Fruit fly (Drosophila melanogaster) whole organism, embryonic: ENCODE measurements around the gene CG14803.

Source experiments
- BEAF-32 ChIP-seq: fragments of 200-800 bp; sonication (Bioruptor generic); optimal IDR thresholded peaks from 3 replicates; lab custom pipeline; 2017; ENCODE audit warnings: missing biosample characterization, missing genetic modification characterization, mild to moderate bottlenecking, moderate library complexity, missing genetic modification reagents
- CG11247 ChIP-seq: fragments of 200-800 bp; sonication (Bioruptor generic); IDR thresholded peaks from 2 replicates; pipeline ENCODE4 v1.3.6; 2022; ENCODE audit warnings: missing biosample characterization, missing genetic modification characterization
- CG11560 ChIP-seq: fragments of 200-800 bp; sonication (Bioruptor generic); IDR thresholded peaks from 3 replicates; pipeline ENCODE4 v1.3.6; 2022; ENCODE audit warnings: missing biosample characterization, missing genetic modification characterization
- CG12219 ChIP-seq: fragments of 200-800 bp; sonication (Bioruptor generic); optimal IDR thresholded peaks from 3 replicates; lab custom pipeline; 2018; ENCODE audit warnings: missing biosample characterization, mild to moderate bottlenecking, missing genetic modification characterization
- CG13424 ChIP-seq: fragments of 200-800 bp; sonication (Bioruptor generic); optimal IDR thresholded peaks from 2 replicates; lab custom pipeline; 2019; ENCODE audit warnings: missing biosample characterization, mild to moderate bottlenecking, missing genetic modification characterization, moderate library complexity
- CG14014 ChIP-seq: fragments of 200-800 bp; sonication (Bioruptor generic); IDR thresholded peaks from 2 replicates; pipeline ENCODE4 v1.3.6; 2022; ENCODE audit warnings: missing biosample characterization, missing genetic modification characterization
- CG15514 ChIP-seq: fragments of 200-800 bp; sonication (Bioruptor generic); optimal IDR thresholded peaks from 3 replicates; lab custom pipeline; 2017; ENCODE audit warnings: missing biosample characterization, missing genetic modification characterization, mild to moderate bottlenecking, moderate library complexity, missing genetic modification reagents
- CG1603 ChIP-seq: fragments of 200-800 bp; sonication (Bioruptor generic); optimal IDR thresholded peaks from 2 replicates; lab custom pipeline; 2019; ENCODE audit warnings: missing biosample characterization, mild to moderate bottlenecking, missing genetic modification characterization, moderate library complexity
- CG1647 ChIP-seq: fragments of 200-800 bp; sonication (Bioruptor generic); optimal IDR thresholded peaks from 3 replicates; lab custom pipeline; 2016; ENCODE audit warnings: missing biosample characterization, missing genetic modification characterization
- CG17385 ChIP-seq: fragments of 200-800 bp; sonication (Bioruptor generic); optimal IDR thresholded peaks from 3 replicates; lab custom pipeline; 2018; ENCODE audit warnings: missing biosample characterization, mild to moderate bottlenecking, missing genetic modification characterization
- CG17612 ChIP-seq: fragments of 200-800 bp; sonication (Bioruptor generic); IDR thresholded peaks from 2 replicates; pipeline ENCODE4 v1.3.6; 2022; ENCODE audit warnings: missing biosample characterization, missing genetic modification characterization
- CG18011 ChIP-seq: fragments of 200-800 bp; sonication (Bioruptor generic); optimal IDR thresholded peaks from 2 replicates; lab custom pipeline; 2017; ENCODE audit warnings: missing biosample characterization, missing genetic modification characterization, mild to moderate bottlenecking, moderate library complexity, missing genotype
- CG30020 ChIP-seq: fragments of 200-800 bp; optimal IDR thresholded peaks from 2 replicates; lab custom pipeline; 2019; ENCODE audit warnings: missing biosample characterization, mild to moderate bottlenecking, missing genetic modification characterization, moderate library complexity
- CG30403 ChIP-seq: fragments of 200-800 bp; sonication (Bioruptor generic); optimal IDR thresholded peaks from 3 replicates; lab custom pipeline; 2016; ENCODE audit warnings: missing biosample characterization, missing genetic modification characterization
- CG33557 ChIP-seq: fragments of 200-800 bp; sonication (Bioruptor generic); optimal IDR thresholded peaks from 2 replicates; lab custom pipeline; 2019; ENCODE audit warnings: missing biosample characterization, mild to moderate bottlenecking, missing genetic modification characterization, moderate library complexity
- CG34224 ChIP-seq: fragments of 200-800 bp; sonication (Bioruptor generic); IDR thresholded peaks from 3 replicates; pipeline ENCODE4 v1.3.6; 2022; ENCODE audit warnings: missing biosample characterization, missing genetic modification characterization; ENCODE audit not compliant: partially characterized antibody
- CG4707 ChIP-seq: fragments of 200-800 bp; sonication (Bioruptor generic); optimal IDR thresholded peaks from 2 replicates; lab custom pipeline; 2018; ENCODE audit warnings: missing biosample characterization, mild to moderate bottlenecking, missing genetic modification characterization, moderate library complexity
- CG6254 ChIP-seq: fragments of 200-800 bp; sonication (Bioruptor generic); optimal IDR thresholded peaks from 3 replicates; lab custom pipeline; 2017; ENCODE audit warnings: mild to moderate bottlenecking, missing biosample characterization, missing genetic modification reagents, missing genetic modification characterization
- CG8944 ChIP-seq: fragments of 200-800 bp; sonication (Bioruptor generic); optimal IDR thresholded peaks from 3 replicates; lab custom pipeline; 2016; ENCODE audit warnings: missing biosample characterization, missing genetic modification characterization
- CG9215 ChIP-seq: fragments of 200-800 bp; sonication (Bioruptor generic); IDR thresholded peaks from 2 replicates; pipeline ENCODE4 v1.3.6; 2022; ENCODE audit warnings: missing biosample characterization, missing genetic modification characterization
- CG9437 ChIP-seq: fragments of 200-800 bp; sonication (Bioruptor generic); optimal IDR thresholded peaks from 2 replicates; lab custom pipeline; 2018; ENCODE audit warnings: missing biosample characterization, mild to moderate bottlenecking, missing genetic modification characterization
- CG9727 ChIP-seq: fragments of 200-800 bp; sonication (Bioruptor generic); optimal IDR thresholded peaks from 3 replicates; lab custom pipeline; 2017; ENCODE audit warnings: missing biosample characterization, mild to moderate bottlenecking, missing genetic modification characterization
- Dip2 ChIP-seq: fragments of 200-800 bp; sonication (Bioruptor generic); IDR thresholded peaks from 2 replicates; pipeline ENCODE4 v1.3.6; 2022; ENCODE audit warnings: missing biosample characterization, missing genetic modification characterization
- E2f2 ChIP-seq: fragments of 200-800 bp; sonication (Bioruptor generic); IDR thresholded peaks from 2 replicates; pipeline ENCODE4 v1.3.6; 2022; ENCODE audit warnings: missing biosample characterization, missing genetic modification characterization
- Ets97D ChIP-seq: fragments of 200-800 bp; sonication (Bioruptor generic); optimal IDR thresholded peaks from 3 replicates; lab custom pipeline; 2016; ENCODE audit warnings: missing biosample characterization, missing genetic modification characterization
- Fer2 ChIP-seq: fragments of 200-800 bp; sonication (Bioruptor generic); optimal IDR thresholded peaks from 2 replicates; lab custom pipeline; 2018; ENCODE audit warnings: missing biosample characterization, mild to moderate bottlenecking, missing genetic modification characterization, moderate library complexity
- HmgZ ChIP-seq: fragments of 200-800 bp; sonication (Bioruptor generic); optimal IDR thresholded peaks from 2 replicates; lab custom pipeline; 2018; ENCODE audit warnings: missing biosample characterization, mild to moderate bottlenecking, missing genetic modification characterization
- Kr ChIP-seq: fragments of 200-800 bp; sonication (Bioruptor generic); optimal IDR thresholded peaks from 2 replicates; lab custom pipeline; 2017; ENCODE audit warnings: missing biosample characterization, mild to moderate bottlenecking, missing genetic modification characterization
- Lpt ChIP-seq: fragments of >200 bp; optimal IDR thresholded peaks from 2 replicates; lab custom pipeline; 2018; ENCODE audit warnings: missing biosample characterization, missing genetic modification characterization
- MTF-1 ChIP-seq: fragments of 200-800 bp; sonication (Bioruptor generic); optimal IDR thresholded peaks from 2 replicates; lab custom pipeline; 2018; ENCODE audit warnings: missing biosample characterization, mild to moderate bottlenecking, missing genetic modification characterization, borderline replicate concordance
- NFAT ChIP-seq: fragments of 200-800 bp; sonication (Bioruptor generic); IDR thresholded peaks from 2 replicates; pipeline ENCODE4 v1.3.6; 2022; ENCODE audit warnings: missing biosample characterization, missing genetic modification characterization
- NK7.1 ChIP-seq: fragments of 200-800 bp; sonication (Bioruptor generic); optimal IDR thresholded peaks from 3 replicates; lab custom pipeline; 2016; ENCODE audit warnings: missing biosample characterization, missing genetic modification characterization
- Scr ChIP-seq: fragments of 200-800 bp; sonication (Bioruptor generic); IDR thresholded peaks from 2 replicates; pipeline ENCODE4 v1.3.6; 2022; ENCODE audit warnings: missing biosample characterization, missing genetic modification characterization; ENCODE audit not compliant: partially characterized antibody
- Sin3A ChIP-seq: fragments of >200 bp; optimal IDR thresholded peaks from 2 replicates; lab custom pipeline; 2018
- ash1 ChIP-seq: fragments of 200-800 bp; sonication (Bioruptor generic); optimal IDR thresholded peaks from 2 replicates; lab custom pipeline; 2018; ENCODE audit warnings: missing biosample characterization, mild to moderate bottlenecking, missing genetic modification characterization
- dati ChIP-seq: fragments of 200-800 bp; sonication (Bioruptor generic); IDR thresholded peaks from 2 replicates; pipeline ENCODE4 v1.3.6; 2022; ENCODE audit warnings: missing biosample characterization, missing genetic modification characterization
- ken ChIP-seq: fragments of 200-800 bp; sonication (Bioruptor generic); IDR thresholded peaks from 3 replicates; pipeline ENCODE4 v1.3.6; 2022; ENCODE audit warnings: missing biosample characterization, missing genetic modification characterization
- lilli ChIP-seq: fragments of 200-800 bp; sonication (Bioruptor generic); optimal IDR thresholded peaks from 3 replicates; lab custom pipeline; 2016; ENCODE audit warnings: missing biosample characterization, missing genetic modification characterization
- lmd ChIP-seq: fragments of 200-800 bp; sonication (Bioruptor generic); IDR thresholded peaks from 2 replicates; pipeline ENCODE4 v1.3.6; 2022; ENCODE audit warnings: missing biosample characterization, missing genetic modification characterization
- nerfin-2 ChIP-seq: fragments of 200-800 bp; sonication (Bioruptor generic); IDR thresholded peaks from 2 replicates; pipeline ENCODE4 v1.3.6; 2022; ENCODE audit warnings: missing biosample characterization, missing genetic modification characterization; ENCODE audit not compliant: partially characterized antibody
- oc ChIP-seq: fragments of 200-800 bp; sonication (Bioruptor generic); optimal IDR thresholded peaks from 2 replicates; lab custom pipeline; 2018; ENCODE audit warnings: missing biosample characterization, mild to moderate bottlenecking, missing genetic modification characterization, moderate library complexity
- pho ChIP-seq: fragments of 200-800 bp; sonication (Bioruptor generic); optimal IDR thresholded peaks from 2 replicates; lab custom pipeline; 2016; ENCODE audit warnings: missing biosample characterization, missing genetic modification characterization
- pita ChIP-seq: fragments of 200-800 bp; sonication (Bioruptor generic); optimal IDR thresholded peaks from 2 replicates; lab custom pipeline; 2017; ENCODE audit warnings: missing biosample characterization, mild to moderate bottlenecking, missing genetic modification characterization
- psq ChIP-seq: fragments of 200-800 bp; sonication (Bioruptor generic); optimal IDR thresholded peaks from 2 replicates; lab custom pipeline; 2017; ENCODE audit warnings: missing biosample characterization, missing genetic modification characterization
- pum ChIP-seq: fragments of 200-800 bp; sonication (Bioruptor generic); optimal IDR thresholded peaks from 2 replicates; lab custom pipeline; 2016; ENCODE audit warnings: missing biosample characterization, missing genetic modification characterization
- sc ChIP-seq, 3 experiments: fragments of >200 bp in 2 of 3; fragments of 200-800 bp in 1 of 3; sonication (Bioruptor generic) in 1 of 3; optimal IDR thresholded peaks; 2 replicates in 2 of 3; 3 replicates in 1 of 3; lab custom pipeline; 2017; ENCODE audit warnings: mild to moderate bottlenecking in 1 of 3, missing biosample characterization in 1 of 3, missing genetic modification characterization in 1 of 3, missing genetic modification reagents in 1 of 3
- sim ChIP-seq: fragments of 200-800 bp; sonication (Bioruptor generic); IDR thresholded peaks from 2 replicates; pipeline ENCODE4 v1.3.6; 2022; ENCODE audit warnings: missing biosample characterization, missing genetic modification characterization
- slbo ChIP-seq: fragments of 200-800 bp; sonication (Bioruptor generic); IDR thresholded peaks from 2 replicates; pipeline ENCODE4 v1.3.6; 2022; ENCODE audit warnings: missing biosample characterization, missing genetic modification characterization
- vfl ChIP-seq: fragments of 200-800 bp; sonication (Bioruptor generic); optimal IDR thresholded peaks from 2 replicates; lab custom pipeline; 2016; ENCODE audit warnings: missing biosample characterization, missing genetic modification characterization
- vvl ChIP-seq: fragments of 200-800 bp; sonication (Bioruptor generic); IDR thresholded peaks from 2 replicates; pipeline ENCODE4 v1.3.6; 2022; ENCODE audit warnings: missing biosample characterization, missing genetic modification characterization

Gene CG14803

DNA sequence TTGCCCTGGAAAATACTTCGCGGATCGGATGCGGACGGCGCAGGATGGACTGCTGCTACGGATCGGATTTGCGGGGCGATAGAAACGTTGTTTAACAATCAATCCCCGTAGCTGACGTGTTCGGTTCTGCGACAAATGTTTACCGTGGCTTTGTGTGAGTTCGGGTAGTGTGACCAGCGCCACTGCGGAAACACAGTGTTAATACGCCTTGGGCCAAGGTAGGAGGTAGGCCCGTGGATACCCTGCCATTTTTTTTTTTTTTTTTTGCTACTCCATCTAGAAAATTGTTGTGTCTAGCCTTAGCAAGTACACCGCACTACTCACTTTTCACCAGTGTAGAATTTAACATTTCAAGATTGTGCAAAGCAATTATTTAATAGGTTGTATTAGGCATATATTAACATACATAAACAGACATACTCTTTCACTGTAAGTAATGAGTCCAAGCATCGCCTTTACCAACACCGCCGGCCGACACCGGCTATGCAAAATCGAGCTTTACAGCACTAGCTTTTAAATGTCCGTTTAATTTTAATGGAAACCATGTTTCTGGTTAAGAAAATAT is 7.0 kb upstream of the CG14803 start, which contains the start of gene deltaCOP (continued):
- TF ChIP-seq ken (GFP tag; lab: Robert Waterston, UW) (peak; percentile 73; the same call in 2 of the 3 replicates), CG15514 (GFP tag; lab: Kevin White, UChicago) (peak; percentile 77), CG1647 (GFP tag; lab: Kevin White, UChicago) (peak; percentile 88), CG6254 (GFP tag; lab: Kevin White, UChicago) (peak; percentile 43), pita (no peak), CG14014 (peak; percentile 83), CG17385 (GFP tag; lab: Kevin White, UChicago) (peak; percentile 69), HmgZ (tag; lab: Kevin White, UChicago) (peak; percentile 79), Kr (GFP tag; lab: Kevin White, UChicago) (no peak), Sin3A (lab: Kevin White, UChicago) (peak; percentile 85), CG4707 (GFP tag; lab: Kevin White, UChicago) (no peak), sim (GFP tag; lab: Robert Waterston, UW) (no peak), nerfin-2 (GFP tag; lab: Robert Waterston, UW) (no peak), CG12219 (GFP tag; lab: Kevin White, UChicago) (no peak), oc (tag; lab: Kevin White, UChicago) (peak; percentile 36), Fer2 (tag; lab: Kevin White, UChicago) (peak; percentile 56), dati (GFP tag; lab: Robert Waterston, UW) (no peak), psq (GFP tag; lab: Kevin White, UChicago) (peak; percentile 55), CG33557 (GFP tag; lab: Kevin White, UChicago) (peak; percentile 57), ash1 (GFP tag; lab: Kevin White, UChicago) (no peak), vfl (GFP tag; lab: Kevin White, UChicago) (peak; percentile 78), pum (GFP tag; lab: Kevin White, UChicago) (peak; percentile 89), CG30403 (GFP tag; lab: Kevin White, UChicago) (peak; percentile 93), BEAF-32 (peak; percentile 32), pho (GFP tag; lab: Kevin White, UChicago) (peak; percentile 94), slbo (GFP tag; lab: Robert Waterston, UW) (peak; percentile 91), lmd (peak; percentile 91), Lpt (GFP tag; lab: Kevin White, UChicago) (no peak), Scr (GFP tag; lab: Robert Waterston, UW) (peak; percentile 34; the same call in 1 of the 2 replicates), lilli (GFP tag; lab: Kevin White, UChicago) (peak; percentile 93), CG11560 (tag; lab: Robert Waterston, UW) (peak; percentile 72; the same call in 2 of the 3 replicates), CG9215 (peak; percentile 88), Ets97D (peak; percentile 79), CG11247 (GFP tag; lab: Robert Waterston, UW) (peak; percentile 79), MTF-1 (GFP tag; lab: Kevin White, UChicago) (peak; percentile 20), CG9437 (GFP tag; lab: Kevin White, UChicago) (peak; percentile 70), sc (optimal IDR thresholded peaks at IDR 0.05; lab: Kevin White, UChicago) (no peak), sc (GFP tag; optimal IDR thresholded peaks at IDR 0.05; lab: Kevin White, UChicago) (no peak), NFAT (GFP tag; lab: Robert Waterston, UW) (peak; percentile 63), CG30020 (tag; lab: Kevin White, UChicago) (peak; percentile 41), vvl (peak; percentile 84), CG8944 (GFP tag; lab: Kevin White, UChicago) (peak; percentile 92), CG34224 (GFP tag; lab: Robert Waterston, UW) (peak; percentile 23; the same call in 2 of the 3 replicates), CG13424 (tag; lab: Kevin White, UChicago) (peak; percentile 70), E2f2 (GFP tag; lab: Robert Waterston, UW) (peak; percentile 68), CG9727 (peak; percentile 80), CG17612 (GFP tag; lab: Robert Waterston, UW) (0 out of 2 replicates have a peak, but pooled peaks have one; percentile 43), CG1603 (tag; lab: Kevin White, UChicago) (no peak), Dip2 (peak; percentile 58), NK7.1 (GFP tag; lab: Kevin White, UChicago) (peak; percentile 78), CG18011 (GFP tag; lab: Kevin White, UChicago) (peak; percentile 55)
